Fruit fly (Drosophila melanogaster) whole organism, prepupa: ENCODE measurements around the gene CG10702.

ENCODE experiments used
- Blimp-1 ChIP-seq: fragments of 200-800 bp; sonication (Bioruptor generic); optimal IDR thresholded peaks from 3 replicates; lab custom pipeline; 2017; ENCODE audit warnings: missing biosample characterization, missing genetic modification characterization, mild to moderate bottlenecking, moderate library complexity, missing genetic modification reagents
- CG10631 ChIP-seq: fragments of 200-800 bp; sonication (Bioruptor generic); optimal IDR thresholded peaks from 2 replicates; lab custom pipeline; 2016; ENCODE audit warnings: missing biosample characterization, missing genetic modification characterization
- CG10669 ChIP-seq: fragments of 200-800 bp; sonication (Bioruptor generic); optimal IDR thresholded peaks from 3 replicates; lab custom pipeline; 2018; ENCODE audit warnings: missing biosample characterization, mild to moderate bottlenecking, missing genetic modification characterization, moderate library complexity
- CG11294 ChIP-seq: fragments of 200-800 bp; sonication (Bioruptor generic); IDR thresholded peaks from 2 replicates; pipeline ENCODE4 v1.3.6; 2022; ENCODE audit warnings: missing biosample characterization, missing genetic modification characterization
- CG11762 ChIP-seq: fragments of 200-800 bp; sonication (Bioruptor generic); optimal IDR thresholded peaks from 3 replicates; lab custom pipeline; 2016; ENCODE audit warnings: missing biosample characterization, missing genetic modification characterization; ENCODE audit not compliant: insufficient read depth
- CG1621 ChIP-seq: fragments of 200-800 bp; sonication (Bioruptor generic); optimal IDR thresholded peaks from 3 replicates; lab custom pipeline; 2018; ENCODE audit warnings: missing biosample characterization, mild to moderate bottlenecking, missing genetic modification characterization
- CG16779 ChIP-seq: fragments of 200-800 bp; sonication (Bioruptor generic); optimal IDR thresholded peaks from 3 replicates; lab custom pipeline; 2017; ENCODE audit warnings: missing biosample characterization, mild to moderate bottlenecking, missing genetic modification characterization
- CG3032 ChIP-seq: fragments of 200-800 bp; optimal IDR thresholded peaks from 2 replicates; lab custom pipeline; 2019; ENCODE audit warnings: missing biosample characterization, mild to moderate bottlenecking, missing genetic modification characterization, moderate library complexity
- CG31627 ChIP-seq: fragments of 200-800 bp; sonication (Bioruptor generic); optimal IDR thresholded peaks from 3 replicates; lab custom pipeline; 2016; ENCODE audit warnings: missing biosample characterization, missing genetic modification characterization
- CG32006 ChIP-seq: fragments of 200-800 bp; sonication (Bioruptor generic); optimal IDR thresholded peaks from 3 replicates; lab custom pipeline; 2017; ENCODE audit warnings: missing biosample characterization, mild to moderate bottlenecking, missing genetic modification characterization
- CG34406 ChIP-seq: fragments of 200-800 bp; sonication (Bioruptor generic); optimal IDR thresholded peaks from 3 replicates; lab custom pipeline; 2016; ENCODE audit warnings: missing biosample characterization, missing genetic modification characterization
- CG3919 ChIP-seq: fragments of 200-800 bp; sonication (Bioruptor generic); optimal IDR thresholded peaks from 3 replicates; lab custom pipeline; 2016; ENCODE audit warnings: missing biosample characterization, missing genetic modification characterization
- CG4318 ChIP-seq: fragments of 200-800 bp; sonication (Bioruptor generic); optimal IDR thresholded peaks from 3 replicates; lab custom pipeline; 2017; ENCODE audit warnings: missing biosample characterization, mild to moderate bottlenecking, missing genetic modification characterization
- CG6808 ChIP-seq: fragments of 200-800 bp; sonication (Bioruptor generic); optimal IDR thresholded peaks from 3 replicates; lab custom pipeline; 2017; ENCODE audit warnings: missing biosample characterization, missing genetic modification characterization, mild to moderate bottlenecking, moderate library complexity, missing genetic modification reagents
- CG7368 ChIP-seq: fragments of 200-800 bp; sonication (Bioruptor generic); optimal IDR thresholded peaks from 3 replicates; lab custom pipeline; 2016; ENCODE audit warnings: missing biosample characterization, missing genetic modification characterization
- CG8319 ChIP-seq: fragments of 200-800 bp; sonication (Bioruptor generic); optimal IDR thresholded peaks from 3 replicates; lab custom pipeline; 2016; ENCODE audit warnings: missing biosample characterization, missing genetic modification characterization
- CG8632 ChIP-seq: fragments of 200-800 bp; sonication (Bioruptor generic); optimal IDR thresholded peaks from 3 replicates; lab custom pipeline; 2016; ENCODE audit warnings: missing biosample characterization, missing genetic modification characterization
- CG9139 ChIP-seq: fragments of 200-800 bp; sonication (Bioruptor generic); optimal IDR thresholded peaks from 3 replicates; lab custom pipeline; 2017; ENCODE audit warnings: missing biosample characterization, mild to moderate bottlenecking, missing genetic modification characterization
- Eip75B ChIP-seq: fragments of 200-800 bp; sonication (Bioruptor generic); optimal IDR thresholded peaks from 3 replicates; lab custom pipeline; 2016; ENCODE audit warnings: missing biosample characterization, missing genetic modification characterization
- Eip78C ChIP-seq: fragments of 200-800 bp; sonication (Bioruptor generic); peaks from one replicate; lab custom pipeline; 2016; ENCODE audit warnings: missing biosample characterization, missing genetic modification characterization
- Eip93F ChIP-seq: fragments of 200-800 bp; sonication (Bioruptor generic); optimal IDR thresholded peaks from 2 replicates; lab custom pipeline; 2016; ENCODE audit warnings: missing biosample characterization, mild to moderate bottlenecking, missing genetic modification characterization
- Ets21C ChIP-seq: fragments of 200-800 bp; sonication (Bioruptor generic); optimal IDR thresholded peaks from 3 replicates; lab custom pipeline; 2016; ENCODE audit warnings: missing biosample characterization, missing genetic modification characterization
- Gug ChIP-seq: fragments of 200-800 bp; sonication (Bioruptor generic); IDR thresholded peaks from 2 replicates; pipeline ENCODE4 v1.3.6; 2022; ENCODE audit warnings: missing biosample characterization, missing genetic modification characterization
- Hr39 ChIP-seq: fragments of 200-800 bp; sonication (Bioruptor generic); optimal IDR thresholded peaks from 2 replicates; lab custom pipeline; 2016; ENCODE audit warnings: missing biosample characterization, missing genetic modification characterization
- Hr4 ChIP-seq: fragments of 200-800 bp; sonication (Bioruptor generic); optimal IDR thresholded peaks from 3 replicates; lab custom pipeline; 2016; ENCODE audit warnings: missing biosample characterization, missing genetic modification characterization
- Met ChIP-seq: fragments of 200-800 bp; sonication (Bioruptor generic); optimal IDR thresholded peaks from 3 replicates; lab custom pipeline; 2016; ENCODE audit warnings: missing biosample characterization, missing genetic modification characterization
- OdsH ChIP-seq: fragments of 200-800 bp; sonication (Bioruptor generic); optimal IDR thresholded peaks from 3 replicates; lab custom pipeline; 2016; ENCODE audit warnings: missing biosample characterization, missing genetic modification characterization
- Smox ChIP-seq: fragments of 200-800 bp; sonication (Bioruptor generic); optimal IDR thresholded peaks from 3 replicates; lab custom pipeline; 2016; ENCODE audit warnings: missing biosample characterization, missing genetic modification characterization
- Sox14 ChIP-seq: fragments of 200-800 bp; sonication (Bioruptor generic); optimal IDR thresholded peaks from 3 replicates; lab custom pipeline; 2016; ENCODE audit warnings: missing biosample characterization, missing genetic modification characterization
- Sox15 ChIP-seq: fragments of 200-800 bp; sonication (Bioruptor generic); optimal IDR thresholded peaks from 3 replicates; lab custom pipeline; 2016; ENCODE audit warnings: missing biosample characterization, missing genetic modification characterization
- acj6 ChIP-seq: fragments of 200-800 bp; sonication (Bioruptor generic); optimal IDR thresholded peaks from 3 replicates; lab custom pipeline; 2016; ENCODE audit warnings: missing biosample characterization, missing genetic modification characterization
- dac ChIP-seq: fragments of 200-800 bp; sonication (Bioruptor generic); optimal IDR thresholded peaks from 2 replicates; lab custom pipeline; 2017; ENCODE audit warnings: missing biosample characterization, mild to moderate bottlenecking, missing genetic modification characterization
- esn ChIP-seq: fragments of 200-800 bp; sonication (Bioruptor generic); optimal IDR thresholded peaks from 2 replicates; lab custom pipeline; 2016; ENCODE audit warnings: missing biosample characterization, mild to moderate bottlenecking, missing genetic modification characterization, moderate library complexity
- fd59A ChIP-seq: fragments of 200-800 bp; sonication (Bioruptor generic); optimal IDR thresholded peaks from 2 replicates; lab custom pipeline; 2017; ENCODE audit warnings: missing biosample characterization, mild to moderate bottlenecking, missing genetic modification characterization, missing genetic modification reagents
- fkh ChIP-seq: fragments of 200-800 bp; sonication (Bioruptor generic); optimal IDR thresholded peaks from 3 replicates; lab custom pipeline; 2017; ENCODE audit warnings: missing biosample characterization, mild to moderate bottlenecking, missing genetic modification characterization, moderate library complexity
- lz ChIP-seq: fragments of 200-800 bp; sonication (Bioruptor generic); optimal IDR thresholded peaks from 3 replicates; lab custom pipeline; 2016; ENCODE audit warnings: missing biosample characterization, missing genetic modification characterization
- net ChIP-seq: fragments of 200-800 bp; sonication (Bioruptor generic); optimal IDR thresholded peaks from 3 replicates; lab custom pipeline; 2016; ENCODE audit warnings: missing biosample characterization, missing genetic modification characterization
- pdm3 ChIP-seq: fragments of 200-800 bp; sonication (Bioruptor generic); optimal IDR thresholded peaks from 3 replicates; lab custom pipeline; 2016; ENCODE audit warnings: missing biosample characterization, missing genetic modification characterization
- salr ChIP-seq, 2 experiments: fragments of 200-800 bp; sonication (Bioruptor generic); optimal IDR thresholded peaks; 3 replicates each; lab custom pipeline; 2016 to 2018; ENCODE audit warnings: missing biosample characterization in 2 of 2, missing genetic modification characterization in 2 of 2, mild to moderate bottlenecking in 1 of 2
- spab ChIP-seq: fragments of 200-800 bp; sonication (Bioruptor generic); optimal IDR thresholded peaks from 2 replicates; lab custom pipeline; 2017; ENCODE audit warnings: missing biosample characterization, mild to moderate bottlenecking, missing genetic modification characterization, missing genetic modification reagents
- ss ChIP-seq, 2 experiments: fragments of 200-800 bp; sonication (Bioruptor generic); optimal IDR thresholded peaks; 2 replicates in 1 of 2; 3 replicates in 1 of 2; lab custom pipeline; 2017 to 2018; ENCODE audit warnings: mild to moderate bottlenecking in 2 of 2, missing biosample characterization in 2 of 2, missing genetic modification characterization in 2 of 2, moderate library complexity in 1 of 2
- svp ChIP-seq: fragments of 200-800 bp; sonication (Bioruptor generic); peaks from one replicate; lab custom pipeline; 2016; ENCODE audit warnings: missing biosample characterization, missing genetic modification characterization
- topi ChIP-seq: fragments of 200-800 bp; sonication (Bioruptor generic); optimal IDR thresholded peaks from 3 replicates; lab custom pipeline; 2016; ENCODE audit warnings: missing biosample characterization, missing genetic modification characterization
- vri ChIP-seq: fragments of 200-800 bp; sonication (Bioruptor generic); optimal IDR thresholded peaks from 3 replicates; lab custom pipeline; 2016; ENCODE audit warnings: missing biosample characterization, mild to moderate bottlenecking, missing genetic modification characterization

The CG10702 gene

dm6 chr2L:19021278-19022220, 48.1 kb downstream of the CG10702 start (continued):
- peak; percentile 83 for TF ChIP-seq CG16779
- TF ChIP-seq fd59A, result peak; percentile 87
- peak; percentile 71 for TF ChIP-seq Hr4 (GFP tag; lab: Kevin White, UChicago)
- TF ChIP-seq CG11294 (GFP tag; lab: Robert Waterston, UW), result no peak; the same call in 1 of the 2 replicates
- TF ChIP-seq vri (GFP tag; lab: Kevin White, UChicago), result peak; percentile 68
- TF ChIP-seq Met (GFP tag; lab: Kevin White, UChicago), result peak; percentile 84
- TF ChIP-seq CG7368 (GFP tag; lab: Kevin White, UChicago), result peak; percentile 53
- peak; percentile 80 for TF ChIP-seq CG9139
- TF ChIP-seq CG3032 (tag; lab: Kevin White, UChicago), result peak; percentile 90
- TF ChIP-seq CG8319 (GFP tag; lab: Kevin White, UChicago), result peak; percentile 56
- TF ChIP-seq OdsH (GFP tag; lab: Kevin White, UChicago), result peak; percentile 84
- TF ChIP-seq Gug, result 0 out of 2 replicates have a peak, but pooled peaks have one; percentile 8
- TF ChIP-seq ss (GFP tag; optimal IDR thresholded peaks at IDR 0.05; lab: Kevin White, UChicago), result peak; percentile 92 to 96
- TF ChIP-seq pdm3 (GFP tag; lab: Kevin White, UChicago), result peak; percentile 84
- TF ChIP-seq svp, result peak; percentile 92
- peak; percentile 72 for TF ChIP-seq CG31627
- peak; percentile 84 for TF ChIP-seq CG8632 (GFP tag; lab: Kevin White, UChicago)
- TF ChIP-seq net (GFP tag; lab: Kevin White, UChicago), result peak; percentile 72
- peak; percentile 29 for TF ChIP-seq fkh (GFP tag; lab: Kevin White, UChicago)
- TF ChIP-seq Eip75B (GFP tag; lab: Kevin White, UChicago), result peak; percentile 78
- peak; percentile 78 for TF ChIP-seq Smox
- peak; percentile 81 for TF ChIP-seq acj6 (GFP tag; lab: Kevin White, UChicago)
- peak; percentile 88 for TF ChIP-seq esn
- TF ChIP-seq CG10669 (GFP tag; lab: Kevin White, UChicago), result peak; percentile 84
- TF ChIP-seq Eip93F (GFP tag; lab: Kevin White, UChicago), result peak; percentile 56
- peak; percentile 80 for TF ChIP-seq CG34406 (GFP tag; lab: Kevin White, UChicago)
- TF ChIP-seq CG1621, result peak; percentile 81
- peak; percentile 65 for TF ChIP-seq CG4318 (GFP tag; lab: Kevin White, UChicago)
- peak; percentile 57 for TF ChIP-seq CG11762
- TF ChIP-seq spab (GFP tag; lab: Kevin White, UChicago), result peak; percentile 84
- TF ChIP-seq CG3919 (GFP tag; lab: Kevin White, UChicago), result peak; percentile 80
- peak; percentile 88 for TF ChIP-seq Sox14 (GFP tag; lab: Kevin White, UChicago)
- TF ChIP-seq Sox15 (GFP tag; lab: Kevin White, UChicago), result peak; percentile 62
- TF ChIP-seq dac (GFP tag; lab: Kevin White, UChicago), result peak; percentile 53
- peak; percentile 97 for TF ChIP-seq Eip78C (GFP tag; lab: Kevin White, UChicago)

- TF ChIP-seq vri (GFP tag; lab: Kevin White, UChicago) (no peak), CG11762 (no peak), spab (GFP tag; lab: Kevin White, UChicago) (no peak), CG3919 (GFP tag; lab: Kevin White, UChicago) (no peak), CG1621 (no peak), Ets21C (GFP tag; lab: Kevin White, UChicago) (no peak)
Observed at dm6 chr2L:19019640-19020039, 50.0 kb downstream of the CG10702 start.

DNA sequence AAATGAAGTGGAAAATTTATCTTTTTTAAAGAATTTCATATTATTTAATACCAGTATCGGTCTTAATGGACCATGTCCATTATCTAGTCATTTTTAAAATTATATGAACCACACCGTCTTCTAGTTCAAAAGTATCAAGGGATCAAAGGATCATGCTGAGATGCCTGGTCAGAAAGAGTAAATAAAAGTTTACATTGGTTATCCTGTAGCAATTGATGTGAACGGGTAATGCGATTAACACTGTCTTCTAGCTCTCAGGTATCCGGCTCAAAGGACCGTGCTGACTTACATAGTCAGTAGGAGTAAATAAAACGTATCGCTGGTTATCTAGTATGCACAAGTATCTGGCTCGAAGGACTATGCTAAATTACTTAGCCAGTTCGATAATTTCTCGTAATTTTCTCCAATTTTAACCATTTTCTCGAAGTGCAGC, 50.5 kb downstream of the CG10702 start:
- TF ChIP-seq svp, result peak; percentile 62
- TF ChIP-seq topi (GFP tag; lab: Kevin White, UChicago), result no peak
- peak; percentile 45 for TF ChIP-seq CG32006
- TF ChIP-seq lz, result peak; percentile 29
- TF ChIP-seq vri (GFP tag; lab: Kevin White, UChicago), result no peak
- no peak for TF ChIP-seq CG16779
- TF ChIP-seq Eip78C (GFP tag; lab: Kevin White, UChicago), result peak; percentile 66
- peak; percentile 5 for TF ChIP-seq CG3032 (tag; lab: Kevin White, UChicago)
- no peak for TF ChIP-seq dac (GFP tag; lab: Kevin White, UChicago)
- TF ChIP-seq salr (GFP tag; optimal IDR thresholded peaks at IDR 0.05; lab: Kevin White, UChicago), result peak in 1 of 2 experiments; percentile 1
- TF ChIP-seq Smox, result peak; percentile 26
- peak; percentile 8 for TF ChIP-seq OdsH (GFP tag; lab: Kevin White, UChicago)
- TF ChIP-seq esn, result peak; percentile 21
- peak; percentile 30 for TF ChIP-seq CG10631
- no peak for TF ChIP-seq Ets21C (GFP tag; lab: Kevin White, UChicago)
- TF ChIP-seq CG11294 (GFP tag; lab: Robert Waterston, UW), result no peak
- peak; percentile 25 for TF ChIP-seq Met (GFP tag; lab: Kevin White, UChicago)
- TF ChIP-seq Blimp-1 (GFP tag; lab: Kevin White, UChicago), result no peak
- peak; percentile 41 for TF ChIP-seq CG6808 (GFP tag; lab: Kevin White, UChicago)
- TF ChIP-seq Hr39 (GFP tag; lab: Kevin White, UChicago), result peak; percentile 6
- no peak for TF ChIP-seq CG7368 (GFP tag; lab: Kevin White, UChicago)
- TF ChIP-seq net (GFP tag; lab: Kevin White, UChicago), result no peak
